Worm (Caenorhabditis elegans): ENCODE measurements around the gene cfim-2.
A peak's percentile ranks its signal among the peaks of the same experiment; 100 is the strongest.

The cfim-2 gene

ce11 chrIV:8925990-8926389, at the start of gene cfim-2, which contains the start of gene D1046.2:
cfim-2 (plus strand) TSS chrIV:8926324.
D1046.2 (minus strand) TSS chrIV:8926067.
- no peak for TF ChIP-seq dmd-4 (tag; optimal IDR thresholded peaks at IDR 0.05)
- no peak for TF ChIP-seq elt-3 (tag; optimal IDR thresholded peaks at IDR 0.05)
- TF ChIP-seq lsy-2 (tag; optimal IDR thresholded peaks at IDR 0.05) = peak in 1 of 2 experiments; percentile 51
- no peak for TF ChIP-seq snpc-4 (tag; optimal IDR thresholded peaks at IDR 0.05)
- no peak for TF ChIP-seq nhr-25 (tag; optimal IDR thresholded peaks at IDR 0.05)
- TF ChIP-seq ceh-82 (tag; optimal IDR thresholded peaks at IDR 0.05) = no peak
- no peak for TF ChIP-seq sem-4 (tag; optimal IDR thresholded peaks at IDR 0.05)
- TF ChIP-seq lin-13 (GFP tag; optimal IDR thresholded peaks at IDR 0.05) = no peak
- TF ChIP-seq C34F6.9 (tag; optimal IDR thresholded peaks at IDR 0.05) = peak; percentile 45
- no peak for TF ChIP-seq nhr-129 (tag; optimal IDR thresholded peaks at IDR 0.05)
- TF ChIP-seq nhr-6 (tag; optimal IDR thresholded peaks at IDR 0.05) = no peak
- peak; percentile 52 for TF ChIP-seq unc-55 (GFP tag; optimal IDR thresholded peaks at IDR 0.05)
- no peak for TF ChIP-seq ztf-4 (tag; optimal IDR thresholded peaks at IDR 0.05)
- TF ChIP-seq egl-27 (tag; optimal IDR thresholded peaks at IDR 0.05) = no peak
- TF ChIP-seq nhr-237 (tag; optimal IDR thresholded peaks at IDR 0.05) = no peak
- no peak for TF ChIP-seq aly-2 (tag; optimal IDR thresholded peaks at IDR 0.05)
- no peak for TF ChIP-seq unc-39 (tag; optimal IDR thresholded peaks at IDR 0.05)
- peak; percentile 42 for TF ChIP-seq gmeb-1 (tag; optimal IDR thresholded peaks at IDR 0.05)
- no peak for TF ChIP-seq ceh-16 (tag; optimal IDR thresholded peaks at IDR 0.05)
- no peak for TF ChIP-seq crh-2 (tag; optimal IDR thresholded peaks at IDR 0.05)

- TF ChIP-seq dmd-4 (tag; optimal IDR thresholded peaks at IDR 0.05) (no peak), ZK546.5 (tag; optimal IDR thresholded peaks at IDR 0.05) (no peak), nhr-6 (tag; optimal IDR thresholded peaks at IDR 0.05) (no peak), ama-1 (optimal IDR thresholded peaks at IDR 0.05) (no peak), ztf-1 (GFP tag; conservative IDR thresholded peaks at IDR 0.05) (no peak), C34F6.9 (tag; optimal IDR thresholded peaks at IDR 0.05) (no peak), lin-13 (GFP tag; optimal IDR thresholded peaks at IDR 0.05) (no peak), alr-1 (tag; optimal IDR thresholded peaks at IDR 0.05) (no peak), Y55F3AM.14 (GFP tag; optimal IDR thresholded peaks at IDR 0.05) (no peak), elt-3 (tag; optimal IDR thresholded peaks at IDR 0.05) (no peak), nhr-237 (tag; optimal IDR thresholded peaks at IDR 0.05) (no peak), nhr-21 (tag; optimal IDR thresholded peaks at IDR 0.05) (no peak), lin-11 (tag; optimal IDR thresholded peaks at IDR 0.05) (no peak), ztf-4 (tag; optimal IDR thresholded peaks at IDR 0.05) (no peak), aly-2 (tag; optimal IDR thresholded peaks at IDR 0.05) (no peak), nhr-10 (tag; optimal IDR thresholded peaks at IDR 0.05) (no peak)
Observed at ce11 chrIV:8879810-8880209, 46.3 kb upstream of the cfim-2 start, which contains the start of gene npax-4. npax-4 (minus strand) TSS chrIV:8879910.

- TF ChIP-seq gmeb-1 (tag; optimal IDR thresholded peaks at IDR 0.05) (no peak), lsy-2 (tag; optimal IDR thresholded peaks at IDR 0.05) (no peak), mab-5 (tag; optimal IDR thresholded peaks at IDR 0.05) (no peak), mdl-1 (tag; optimal IDR thresholded peaks at IDR 0.05) (no peak), nhr-6 (tag; optimal IDR thresholded peaks at IDR 0.05) (no peak), ztf-1 (GFP tag; conservative IDR thresholded peaks at IDR 0.05) (no peak), nhr-129 (tag; optimal IDR thresholded peaks at IDR 0.05) (no peak), nhr-11 (tag; optimal IDR thresholded peaks at IDR 0.05) (no peak), ZK546.5 (tag; optimal IDR thresholded peaks at IDR 0.05) (no peak), snpc-4 (tag; optimal IDR thresholded peaks at IDR 0.05) (no peak), unc-55 (GFP tag; optimal IDR thresholded peaks at IDR 0.05) (no peak), sma-9 (GFP tag; optimal IDR thresholded peaks at IDR 0.05) (no peak), sma-9 (tag; optimal IDR thresholded peaks at IDR 0.05) (no peak), alr-1 (tag; optimal IDR thresholded peaks at IDR 0.05) (no peak), nhr-21 (tag; optimal IDR thresholded peaks at IDR 0.05) (no peak), unc-62 (GFP tag; optimal IDR thresholded peaks at IDR 0.05) (no peak), nhr-23 (tag; optimal IDR thresholded peaks at IDR 0.05) (no peak), nhr-237 (tag; optimal IDR thresholded peaks at IDR 0.05) (no peak), ztf-11 (tag; optimal IDR thresholded peaks at IDR 0.05) (no peak), mbf-1 (tag; optimal IDR thresholded peaks at IDR 0.05) (no peak), ceh-16 (tag; optimal IDR thresholded peaks at IDR 0.05) (no peak)
Observed at ce11 chrIV:8881181-8881580, 44.9 kb upstream of the cfim-2 start, which contains the start of gene C09G9.8. C09G9.8 (plus strand) TSS chrIV:8881481.

- no peak for TF ChIP-seq aly-2 (tag; optimal IDR thresholded peaks at IDR 0.05)
- TF ChIP-seq snpc-4 (tag; optimal IDR thresholded peaks at IDR 0.05) = no peak
- TF ChIP-seq mbf-1 (tag; optimal IDR thresholded peaks at IDR 0.05) = no peak
- TF ChIP-seq ZK546.5 (tag; optimal IDR thresholded peaks at IDR 0.05) = no peak
- TF ChIP-seq sma-9 (GFP tag; optimal IDR thresholded peaks at IDR 0.05) = no peak
- no peak for TF ChIP-seq sma-9 (tag; optimal IDR thresholded peaks at IDR 0.05)
- no peak for TF ChIP-seq skn-1 (tag; optimal IDR thresholded peaks at IDR 0.05)
- no peak for TF ChIP-seq alr-1 (tag; optimal IDR thresholded peaks at IDR 0.05)
- no peak for TF ChIP-seq nhr-237 (tag; optimal IDR thresholded peaks at IDR 0.05)
- no peak for TF ChIP-seq nhr-23 (tag; optimal IDR thresholded peaks at IDR 0.05)
- no peak for TF ChIP-seq ama-1 (optimal IDR thresholded peaks at IDR 0.05)
- TF ChIP-seq ztf-1 (GFP tag; conservative IDR thresholded peaks at IDR 0.05) = no peak
- TF ChIP-seq C34F6.9 (tag; optimal IDR thresholded peaks at IDR 0.05) = no peak
Observed at ce11 chrIV:8886228-8886627, 39.9 kb upstream of the cfim-2 start, which contains the start of gene C09G9.5. C09G9.5 (plus strand) TSS chrIV:8886528.

Data from whole organism, L2 larva.